Worm (Caenorhabditis elegans) whole organism, young adult: Measurements from ENCODE around the gene maoc-1.

Source experiments
- B0019.2 ChIP-seq: fragments of 200-800 bp; sonication (Bioruptor generic); conservative IDR thresholded peaks from 2 replicates; pipeline ENCODE4 v1.3.6; 2022; ENCODE audit warnings: missing genetic modification reagents, missing genetic modification characterization, missing compliant biosample characterization
- B0035.1 ChIP-seq: sonication (generic microtip); optimal IDR thresholded peaks from 2 replicates; lab custom pipeline; 2016; ENCODE audit warnings: missing genetic modification characterization, mild to moderate bottlenecking, missing compliant biosample characterization, missing genotype, missing genetic modification reagents
- F22D6.2 ChIP-seq: sonication (generic microtip); optimal IDR thresholded peaks from 2 replicates; lab custom pipeline; 2016; ENCODE audit warnings: mild to moderate bottlenecking, missing genetic modification characterization, missing compliant biosample characterization
- F23B12.7 ChIP-seq: sonication (generic microtip); optimal IDR thresholded peaks from 2 replicates; lab custom pipeline; 2017; ENCODE audit warnings: missing genetic modification characterization, mild to moderate bottlenecking, missing compliant biosample characterization, antibody characterized with exemption, moderate library complexity; ENCODE audit not compliant: insufficient read depth
- F37B4.10 ChIP-seq: fragments of 200-800 bp; sonication (Bioruptor generic); IDR thresholded peaks from 2 replicates; pipeline ENCODE4 v1.3.6; 2022; ENCODE audit warnings: missing genetic modification characterization, missing compliant biosample characterization
- F57A8.1 ChIP-seq: fragments of 200-800 bp; sonication (Bioruptor generic); optimal IDR thresholded peaks from 2 replicates; lab custom pipeline; 2018; ENCODE audit warnings: mild to moderate bottlenecking, missing genetic modification characterization, moderate library complexity, missing compliant biosample characterization
- F57C9.4 ChIP-seq: sonication (generic microtip); optimal IDR thresholded peaks from 2 replicates; lab custom pipeline; 2017; ENCODE audit warnings: mild to moderate bottlenecking, missing genetic modification characterization, missing compliant biosample characterization
- K12H6.12 ChIP-seq: fragments of 200-800 bp; sonication (Bioruptor generic); optimal IDR thresholded peaks from 2 replicates; lab custom pipeline; 2018; ENCODE audit warnings: mild to moderate bottlenecking, missing genetic modification characterization, missing compliant biosample characterization
- T07F8.4 ChIP-seq: sonication (generic microtip); optimal IDR thresholded peaks from 2 replicates; lab custom pipeline; 2016; ENCODE audit warnings: mild to moderate bottlenecking, missing genetic modification characterization, moderate library complexity, missing compliant biosample characterization
- T26A5.8 ChIP-seq: sonication (generic microtip); optimal IDR thresholded peaks from 2 replicates; lab custom pipeline; 2016; ENCODE audit warnings: missing genetic modification characterization, missing compliant biosample characterization
- Y56A3A.18 ChIP-seq: fragments of 200-800 bp; sonication (Bioruptor generic); IDR thresholded peaks from 2 replicates; pipeline ENCODE4 v1.3.6; 2022; ENCODE audit warnings: missing genetic modification reagents, missing genetic modification characterization, missing compliant biosample characterization
- Y79H2A.3 ChIP-seq: fragments of 200-800 bp; sonication (Bioruptor generic); conservative IDR thresholded peaks from 2 replicates; pipeline ENCODE4 v1.3.6; 2022; ENCODE audit warnings: missing genetic modification reagents, missing genetic modification characterization, missing compliant biosample characterization
- ZK185.1 ChIP-seq: sonication (generic microtip); optimal IDR thresholded peaks from 2 replicates; lab custom pipeline; 2016; ENCODE audit warnings: mild to moderate bottlenecking, missing genetic modification characterization, missing compliant biosample characterization; ENCODE audit not compliant: poor library complexity, severe bottlenecking
- akir-1 ChIP-seq: fragments of 200-800 bp; sonication (Bioruptor generic); optimal IDR thresholded peaks from 2 replicates; lab custom pipeline; 2018; ENCODE audit warnings: mild to moderate bottlenecking, missing genetic modification characterization, moderate library complexity, missing compliant biosample characterization
- aptf-2 ChIP-seq: fragments of 200-800 bp; sonication (Bioruptor generic); conservative IDR thresholded peaks from 2 replicates; pipeline ENCODE4 v1.3.6; 2022; ENCODE audit warnings: missing genetic modification reagents, missing genetic modification characterization, missing compliant biosample characterization
- atf-7 ChIP-seq: sonication (generic microtip); optimal IDR thresholded peaks from 2 replicates; lab custom pipeline; 2017; ENCODE audit warnings: mild to moderate bottlenecking, missing genetic modification characterization, missing compliant biosample characterization
- attf-5 ChIP-seq: fragments of 200-800 bp; sonication (Bioruptor generic); optimal IDR thresholded peaks from 2 replicates; lab custom pipeline; 2018; ENCODE audit warnings: mild to moderate bottlenecking, missing genetic modification characterization, missing compliant biosample characterization
- attf-6 ChIP-seq: fragments of 200-800 bp; sonication (Bioruptor generic); IDR thresholded peaks from 2 replicates; pipeline ENCODE4 v1.3.6; 2022; ENCODE audit warnings: missing genetic modification reagents, missing genetic modification characterization, missing compliant biosample characterization
- bed-2 ChIP-seq: fragments of 200-800 bp; sonication (Bioruptor generic); IDR thresholded peaks from 2 replicates; pipeline ENCODE4 v1.3.6; 2022; ENCODE audit warnings: missing genetic modification reagents, missing genetic modification characterization, missing compliant biosample characterization
- ccch-3 ChIP-seq: fragments of 200-800 bp; sonication (Bioruptor generic); optimal IDR thresholded peaks from 2 replicates; lab custom pipeline; 2018; ENCODE audit warnings: mild to moderate bottlenecking, missing genetic modification characterization, missing compliant biosample characterization
- cebp-1 ChIP-seq, 2 experiments: fragments of 200-800 bp in 1 of 2; sonication (Bioruptor generic) in 1 of 2; sonication (generic microtip) in 1 of 2; IDR thresholded peaks in 1 of 2; optimal IDR thresholded peaks in 1 of 2; 2 replicates each; pipeline versions ENCODE4 v1.3.6 to Lab custom; 2017 to 2022; ENCODE audit warnings: missing compliant biosample characterization in 2 of 2, missing genetic modification characterization in 2 of 2, mild to moderate bottlenecking in 1 of 2, missing genetic modification reagents in 1 of 2, moderate library complexity in 1 of 2
- cebp-2 ChIP-seq: fragments of 200-800 bp; sonication (Bioruptor generic); IDR thresholded peaks from 2 replicates; pipeline ENCODE4 v1.3.6; 2022; ENCODE audit warnings: missing genetic modification characterization, missing compliant biosample characterization
- ceh-40 ChIP-seq: fragments of 200-800 bp; sonication (Bioruptor generic); IDR thresholded peaks from 2 replicates; pipeline ENCODE4 v1.3.6; 2022; ENCODE audit warnings: missing genetic modification characterization, missing compliant biosample characterization
- ceh-79 ChIP-seq: sonication (generic microtip); optimal IDR thresholded peaks from 2 replicates; lab custom pipeline; 2017; ENCODE audit warnings: mild to moderate bottlenecking, missing genetic modification characterization, missing compliant biosample characterization
- die-1 ChIP-seq: sonication (generic microtip); optimal IDR thresholded peaks from 2 replicates; lab custom pipeline; 2016; ENCODE audit warnings: missing genotype, mild to moderate bottlenecking, missing genetic modification characterization, missing compliant biosample characterization
- efl-1 ChIP-seq: fragments of 150-350 bp; optimal IDR thresholded peaks from 2 replicates; lab custom pipeline; 2014; ENCODE audit warnings: missing biosample characterization, missing genetic modification reagents, missing genetic modification characterization
- hlh-12 ChIP-seq: sonication (generic microtip); optimal IDR thresholded peaks from 2 replicates; lab custom pipeline; 2016; ENCODE audit warnings: missing genetic modification characterization, missing compliant biosample characterization
- hrde-1 ChIP-seq: sonication (generic microtip); optimal IDR thresholded peaks from 2 replicates; lab custom pipeline; 2016; ENCODE audit warnings: missing genetic modification characterization, mild to moderate bottlenecking, missing compliant biosample characterization, moderate library complexity, missing genotype, missing genetic modification reagents, borderline replicate concordance
- let-526 ChIP-seq: fragments of 200-800 bp; sonication (Bioruptor generic); IDR thresholded peaks from 2 replicates; pipeline ENCODE4 v1.3.6; 2022; ENCODE audit warnings: missing genetic modification reagents, missing genetic modification characterization, missing compliant biosample characterization
- let-607 ChIP-seq, 2 experiments: fragments of 200-800 bp in 1 of 2; sonication (Bioruptor generic) in 1 of 2; sonication (generic microtip) in 1 of 2; optimal IDR thresholded peaks; 2 replicates each; lab custom pipeline; 2016 to 2018; ENCODE audit warnings: mild to moderate bottlenecking in 2 of 2, missing compliant biosample characterization in 2 of 2, missing genetic modification characterization in 2 of 2, moderate library complexity in 2 of 2, missing genotype in 1 of 2
- lin-54 ChIP-seq: fragments of 200-800 bp; sonication (Bioruptor generic); optimal IDR thresholded peaks from 2 replicates; lab custom pipeline; 2018; ENCODE audit warnings: mild to moderate bottlenecking, missing genetic modification characterization, missing compliant biosample characterization
- madf-3 ChIP-seq: fragments of 200-800 bp; sonication (Bioruptor generic); IDR thresholded peaks from 2 replicates; pipeline ENCODE4 v1.3.6; 2022; ENCODE audit warnings: missing genetic modification reagents, missing genetic modification characterization, missing compliant biosample characterization
- mxl-1 ChIP-seq: sonication (generic microtip); optimal IDR thresholded peaks from 2 replicates; lab custom pipeline; 2016; ENCODE audit warnings: missing genetic modification characterization, missing compliant biosample characterization
- nfya-1 ChIP-seq: sonication (generic microtip); optimal IDR thresholded peaks from 2 replicates; lab custom pipeline; 2017; ENCODE audit warnings: antibody characterized with exemption, missing compliant biosample characterization, missing genetic modification characterization, borderline replicate concordance; ENCODE audit not compliant: insufficient read depth
- nhr-120 ChIP-seq: fragments of 200-800 bp; sonication (Bioruptor generic); IDR thresholded peaks from 2 replicates; pipeline ENCODE4 v1.3.6; 2022; ENCODE audit warnings: missing genetic modification characterization, missing compliant biosample characterization
- pha-4 ChIP-seq: fragments of 150-350 bp; sonication (generic microtip); optimal IDR thresholded peaks from 2 replicates; lab custom pipeline; 2014; ENCODE audit warnings: missing biosample characterization, missing genetic modification reagents, missing genetic modification characterization
- rpc-1 ChIP-seq, 2 experiments: fragments of 150-350 bp in 1 of 2; sonication (generic microtip) in 1 of 2; optimal IDR thresholded peaks; 2 replicates each; lab custom pipeline; 2014 to 2018; ENCODE audit warnings: missing biosample characterization in 1 of 2, missing genetic modification characterization in 1 of 2, missing genetic modification reagents in 1 of 2, missing genotype in 1 of 2
- sea-2 ChIP-seq: fragments of 200-800 bp; sonication (Bioruptor generic); IDR thresholded peaks from 2 replicates; pipeline ENCODE4 v1.3.6; 2022; ENCODE audit warnings: missing genetic modification characterization, missing compliant biosample characterization
- snpc-3.4 ChIP-seq: sonication (generic microtip); optimal IDR thresholded peaks from 2 replicates; lab custom pipeline; 2017; ENCODE audit warnings: missing genetic modification characterization, mild to moderate bottlenecking, missing compliant biosample characterization, antibody characterized with exemption, moderate library complexity, missing genotype, missing genetic modification reagents
- snpc-4 ChIP-seq, 5 experiments: fragments of 150-350 bp in 1 of 5; sonication (generic microtip) in 4 of 5; optimal IDR thresholded peaks; 2 replicates each; lab custom pipeline; 2014 to 2018; ENCODE audit warnings: missing genetic modification characterization in 5 of 5, missing biosample characterization in 3 of 5, antibody characterized with exemption in 2 of 5, mild to moderate bottlenecking in 2 of 5, missing compliant biosample characterization in 2 of 5, missing genotype in 2 of 5, moderate library complexity in 2 of 5, missing genetic modification reagents in 1 of 5
- tbx-9 ChIP-seq: sonication (generic microtip); optimal IDR thresholded peaks from 2 replicates; lab custom pipeline; 2016; ENCODE audit warnings: borderline replicate concordance, missing genetic modification characterization, inconsistent platforms, missing compliant biosample characterization
- ztf-22 ChIP-seq: fragments of 200-800 bp; sonication (Bioruptor generic); optimal IDR thresholded peaks from 2 replicates; lab custom pipeline; 2018; ENCODE audit warnings: mild to moderate bottlenecking, missing genetic modification characterization, moderate library complexity, missing compliant biosample characterization
- ztf-25 ChIP-seq: fragments of 200-800 bp; sonication (Bioruptor generic); IDR thresholded peaks from 2 replicates; pipeline ENCODE4 v1.3.6; 2022; ENCODE audit warnings: missing genetic modification reagents, missing genetic modification characterization, missing compliant biosample characterization
- ztf-6 ChIP-seq: fragments of 200-800 bp; sonication (Bioruptor generic); IDR thresholded peaks from 2 replicates; pipeline ENCODE4 v1.3.6; 2022; ENCODE audit warnings: missing genetic modification reagents, missing genetic modification characterization, missing compliant biosample characterization

Gene maoc-1

ce11 chrII:7230684-7231083 lies 34.6 kb downstream of the maoc-1 start:
- TF ChIP-seq snpc-3.4 (tag; lab: Kevin White, UChicago) (no peak), attf-6 (GFP tag; lab: Robert Waterston, UW) (no peak), let-607 (tag; optimal IDR thresholded peaks at IDR 0.05; lab: Kevin White, UChicago) (no peak), sea-2 (no peak)

DNA sequence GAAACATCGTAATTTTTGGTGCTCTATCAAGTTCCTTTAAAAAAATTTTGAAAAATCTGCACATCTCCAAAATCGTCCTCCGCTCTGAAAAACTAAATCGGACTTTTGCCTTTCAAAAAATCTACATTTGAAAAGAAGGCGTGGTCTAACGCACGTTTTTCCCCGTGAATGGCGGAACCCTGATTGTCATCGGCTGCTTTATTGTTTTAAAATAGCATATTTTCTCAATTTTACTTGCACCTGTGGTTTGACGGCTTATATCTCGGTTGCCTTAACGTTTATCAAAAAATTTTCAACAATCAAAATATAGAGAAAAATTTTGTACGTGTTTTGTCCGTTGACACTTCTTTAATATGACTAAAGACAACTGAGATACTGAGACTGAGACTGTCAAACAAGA lies 35.9 kb downstream of the maoc-1 start:
- peak; percentile 81 for TF ChIP-seq snpc-4 (GFP tag; optimal IDR thresholded peaks at IDR 0.05; lab: Kevin White, UChicago)
- peak; percentile 90 to 93 (median 91) for TF ChIP-seq snpc-4 (tag; optimal IDR thresholded peaks at IDR 0.05; lab: Kevin White, UChicago)
- no peak for TF ChIP-seq ceh-79
- no peak for TF ChIP-seq die-1 (tag; lab: Kevin White, UChicago)
- TF ChIP-seq attf-6 (GFP tag; lab: Robert Waterston, UW): no peak
- TF ChIP-seq B0019.2 (GFP tag; lab: Robert Waterston, UW): no peak
- TF ChIP-seq ceh-40 (GFP tag; lab: Robert Waterston, UW): no peak
- TF ChIP-seq Y79H2A.3 (GFP tag; lab: Robert Waterston, UW): no peak
- no peak for TF ChIP-seq aptf-2
- no peak for TF ChIP-seq ztf-25
- peak; percentile 15 for TF ChIP-seq snpc-3.4 (tag; lab: Kevin White, UChicago)
- no peak for TF ChIP-seq Y56A3A.18 (GFP tag; lab: Robert Waterston, UW)
- TF ChIP-seq pha-4 (tag; lab: Kevin White, UChicago): no peak
- TF ChIP-seq K12H6.12 (tag; lab: Kevin White, UChicago): no peak
- TF ChIP-seq tbx-9: no peak
- no peak for TF ChIP-seq let-607 (tag; optimal IDR thresholded peaks at IDR 0.05; lab: Kevin White, UChicago)
- no peak for TF ChIP-seq akir-1 (GFP tag; lab: Kevin White, UChicago)
- TF ChIP-seq B0035.1 (tag; lab: Kevin White, UChicago): no peak
- TF ChIP-seq T26A5.8 (tag; lab: Kevin White, UChicago): no peak
- TF ChIP-seq attf-5 (GFP tag; lab: Kevin White, UChicago): no peak
- no peak for TF ChIP-seq bed-2
- no peak for TF ChIP-seq nhr-120 (GFP tag; lab: Robert Waterston, UW)
- TF ChIP-seq nfya-1: no peak
- no peak for TF ChIP-seq hlh-12
- no peak for TF ChIP-seq hrde-1 (tag; lab: Kevin White, UChicago)
- no peak for TF ChIP-seq cebp-1 (GFP tag; IDR thresholded peaks at IDR 0.05; lab: Robert Waterston, UW)
- no peak for TF ChIP-seq cebp-1 (tag; optimal IDR thresholded peaks at IDR 0.05; lab: Kevin White, UChicago)
- no peak for TF ChIP-seq ztf-22
- no peak for TF ChIP-seq lin-54
- TF ChIP-seq cebp-2 (GFP tag; lab: Robert Waterston, UW): no peak
- no peak for TF ChIP-seq efl-1 (GFP tag; lab: Kevin White, UChicago)
- no peak for TF ChIP-seq F57A8.1
- TF ChIP-seq F37B4.10 (GFP tag; lab: Robert Waterston, UW): no peak
- TF ChIP-seq ztf-6 (GFP tag; lab: Robert Waterston, UW): no peak
- no peak for TF ChIP-seq ZK185.1 (tag; lab: Kevin White, UChicago)
- TF ChIP-seq let-526: no peak
- TF ChIP-seq F22D6.2: no peak
- no peak for TF ChIP-seq F57C9.4 (tag; lab: Kevin White, UChicago)
- TF ChIP-seq F23B12.7 (tag; lab: Kevin White, UChicago): no peak
- no peak for TF ChIP-seq T07F8.4
- TF ChIP-seq ccch-3 (GFP tag; lab: Kevin White, UChicago): no peak
- no peak for TF ChIP-seq atf-7
- no peak for TF ChIP-seq madf-3 (GFP tag; lab: Robert Waterston, UW)
- TF ChIP-seq sea-2: no peak
- no peak for TF ChIP-seq rpc-1 (optimal IDR thresholded peaks at IDR 0.05; lab: Kevin White, UChicago)
- TF ChIP-seq rpc-1 (tag; optimal IDR thresholded peaks at IDR 0.05; lab: Kevin White, UChicago): peak; percentile 25
- no peak for TF ChIP-seq mxl-1
